Fruit fly (Drosophila melanogaster): ENCODE results near the gene CG43179.

Gene CG43179

dm6 chr3R:14284422-14284760, 28.5 kb downstream of the CG43179 start:
- TF ChIP-seq Vsx2 (GFP tag; optimal IDR thresholded peaks at IDR 0.05; ENCODE audit: partially characterized antibody) (no peak), N (GFP tag; optimal IDR thresholded peaks at IDR 0.05) (no peak), br (GFP tag; optimal IDR thresholded peaks at IDR 0.05) (no peak)

DNA sequence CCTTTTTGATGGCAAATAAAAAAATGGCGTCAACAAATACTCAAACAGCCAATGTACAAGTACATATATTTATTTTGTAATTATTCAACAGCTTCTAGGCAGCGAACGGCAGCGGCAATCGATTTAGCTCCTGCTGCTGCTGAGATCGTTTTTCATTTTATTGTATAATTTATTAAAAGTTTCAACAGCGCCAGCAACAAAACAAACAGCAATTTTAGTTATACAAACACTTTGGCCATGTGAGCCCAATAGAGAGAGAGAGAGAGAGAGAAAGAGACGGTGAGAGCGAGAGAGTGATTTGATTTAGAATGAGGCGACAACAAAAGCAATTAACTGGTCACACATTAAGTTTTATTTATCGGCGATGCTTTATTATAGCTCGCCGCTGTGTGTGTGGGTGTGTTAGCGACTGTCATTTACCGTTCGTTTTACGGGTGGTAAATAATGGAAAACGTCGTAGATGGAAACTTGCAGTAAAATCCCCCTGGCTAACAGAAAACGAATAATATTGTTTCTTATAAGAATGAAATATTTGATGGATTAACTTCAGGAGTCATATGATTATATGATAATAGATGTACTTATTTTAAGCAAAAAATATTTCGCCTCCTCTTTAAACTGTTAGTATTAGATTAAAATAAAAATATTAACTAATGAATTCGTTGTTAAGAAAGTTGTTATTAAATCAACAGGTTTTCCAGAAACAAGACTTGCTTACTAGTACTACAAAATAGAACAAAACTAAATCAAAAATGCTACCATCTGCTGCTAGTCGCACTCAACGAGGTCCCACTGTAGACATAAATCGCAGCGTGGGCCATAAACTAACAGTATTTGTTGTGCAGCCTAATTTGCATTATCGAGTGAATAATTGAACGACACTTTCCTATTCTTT, 29.4 kb downstream of the CG43179 start:
- no peak for TF ChIP-seq rgr (GFP tag; optimal IDR thresholded peaks at IDR 0.05)
- no peak for TF ChIP-seq CG9705 (GFP tag; optimal IDR thresholded peaks at IDR 0.05)
- no peak for TF ChIP-seq N (GFP tag; optimal IDR thresholded peaks at IDR 0.05)
- peak; percentile 34 for TF ChIP-seq Dif (GFP tag; optimal IDR thresholded peaks at IDR 0.05; ENCODE audit: partially characterized antibody)
- peak in 1 of 2 experiments; percentile 2 for TF ChIP-seq foxo (GFP tag; optimal IDR thresholded peaks at IDR 0.05)
- no peak for TF ChIP-seq tai (GFP tag; optimal IDR thresholded peaks at IDR 0.05)
- no peak for TF ChIP-seq sage (GFP tag; optimal IDR thresholded peaks at IDR 0.05)
- TF ChIP-seq Dfd (GFP tag; optimal IDR thresholded peaks at IDR 0.05), result no peak
- no peak for TF ChIP-seq Vsx2 (GFP tag; optimal IDR thresholded peaks at IDR 0.05; ENCODE audit: partially characterized antibody)

dm6 chr3R:14286320-14287190, 30.6 kb downstream of the CG43179 start, which contains the start of gene trx:
TSS of gene trx (minus strand) at chr3R:14286903.
- TF ChIP-seq CrebA (GFP tag; optimal IDR thresholded peaks at IDR 0.05; ENCODE audit: borderline replicate concordance) (peak; percentile 76), Myc (optimal IDR thresholded peaks at IDR 0.05) (no peak), dl (GFP tag; optimal IDR thresholded peaks at IDR 0.05; ENCODE audit: insufficient read depth in 1 of 2, partially characterized antibody in 2 of 2) (peak; percentile 94 to 95), psq (GFP tag; optimal IDR thresholded peaks at IDR 0.05) (peak; percentile 92), brk (GFP tag; optimal IDR thresholded peaks at IDR 0.05) (peak; percentile 50), h (GFP tag; optimal IDR thresholded peaks at IDR 0.05) (peak; percentile 42), Sp1 (GFP tag; optimal IDR thresholded peaks at IDR 0.05) (peak; percentile 7), Rel (GFP tag; optimal IDR thresholded peaks at IDR 0.05) (no peak), Rel (tag; optimal IDR thresholded peaks at IDR 0.05) (peak; percentile 20), N (GFP tag; optimal IDR thresholded peaks at IDR 0.05) (peak; percentile 16), sage (GFP tag; optimal IDR thresholded peaks at IDR 0.05) (peak; percentile 36), Hnf4 (GFP tag; optimal IDR thresholded peaks at IDR 0.05) (no peak), Hr83 (GFP tag; optimal IDR thresholded peaks at IDR 0.05; ENCODE audit: poor library complexity, severe bottlenecking) (peak; percentile 25), OdsH (GFP tag; optimal IDR thresholded peaks at IDR 0.05) (no peak), Dif (GFP tag; optimal IDR thresholded peaks at IDR 0.05; ENCODE audit: partially characterized antibody) (peak; percentile 97), Vsx2 (GFP tag; optimal IDR thresholded peaks at IDR 0.05; ENCODE audit: partially characterized antibody) (peak; percentile 91), foxo (GFP tag; optimal IDR thresholded peaks at IDR 0.05) (peak in 1 of 2 experiments; percentile 38), woc (GFP tag; optimal IDR thresholded peaks at IDR 0.05) (peak; percentile 2), CG32264 (GFP tag; optimal IDR thresholded peaks at IDR 0.05) (no peak)

dm6 chr3R:14287980-14288379, 32.1 kb downstream of the CG43179 start:
- TF ChIP-seq Abd-B (GFP tag; optimal IDR thresholded peaks at IDR 0.05) (no peak), brk (GFP tag; optimal IDR thresholded peaks at IDR 0.05) (no peak), Jra (GFP tag; optimal IDR thresholded peaks at IDR 0.05) (no peak), N (GFP tag; optimal IDR thresholded peaks at IDR 0.05) (no peak), Rel (GFP tag; optimal IDR thresholded peaks at IDR 0.05) (no peak), Rel (tag; optimal IDR thresholded peaks at IDR 0.05) (no peak), sage (GFP tag; optimal IDR thresholded peaks at IDR 0.05) (no peak), Mio (GFP tag; optimal IDR thresholded peaks at IDR 0.05) (no peak), dsf (GFP tag; optimal IDR thresholded peaks at IDR 0.05; ENCODE audit: borderline replicate concordance) (no peak)
